Worm (Caenorhabditis elegans) whole organism, midembryonic: ENCODE measurements around the gene Y45F3A.4.

Experiments used
- T22C8.4 ChIP-seq: fragments of 200-800 bp; sonication (Bioruptor generic); IDR thresholded peaks from 2 replicates; pipeline ENCODE4 v1.3.6; 2022; ENCODE audit warnings: missing genetic modification characterization, missing compliant biosample characterization
- flt-1 ChIP-seq: fragments of 200-800 bp; sonication (Bioruptor generic); IDR thresholded peaks from 2 replicates; pipeline ENCODE4 v1.3.6; 2022; ENCODE audit warnings: missing genetic modification characterization, missing compliant biosample characterization
- klf-2 ChIP-seq: fragments of 200-800 bp; sonication (Bioruptor generic); conservative IDR thresholded peaks from 2 replicates; pipeline ENCODE4 v1.3.6; 2022; ENCODE audit warnings: missing genetic modification reagents, missing genetic modification characterization, missing compliant biosample characterization
- med-1 ChIP-seq: sonication (generic microtip); optimal IDR thresholded peaks from 2 replicates; lab custom pipeline; 2017; ENCODE audit warnings: missing genetic modification characterization, mild to moderate bottlenecking, missing compliant biosample characterization, antibody characterized with exemption, missing genetic modification reagents; ENCODE audit not compliant: insufficient read depth
- ref-1 ChIP-seq: fragments of 200-800 bp; sonication (Bioruptor generic); conservative IDR thresholded peaks from 2 replicates; pipeline ENCODE4 v1.3.6; 2022; ENCODE audit warnings: missing genetic modification reagents, missing genetic modification characterization, missing compliant biosample characterization
- tab-1 ChIP-seq: fragments of 200-800 bp; sonication (Bioruptor generic); IDR thresholded peaks from 2 replicates; pipeline ENCODE4 v1.3.6; 2022; ENCODE audit warnings: missing genetic modification characterization, missing compliant biosample characterization
- ztf-23 ChIP-seq: fragments of 200-800 bp; sonication (Bioruptor generic); IDR thresholded peaks from 2 replicates; pipeline ENCODE4 v1.3.6; 2022; ENCODE audit warnings: missing genetic modification reagents, missing genetic modification characterization, missing compliant biosample characterization

- TF ChIP-seq med-1 (no peak), tab-1 (GFP tag; lab: Robert Waterston, UW) (no peak), flt-1 (GFP tag; lab: Robert Waterston, UW) (no peak), ref-1 (no peak), T22C8.4 (GFP tag; lab: Robert Waterston, UW) (no peak), ztf-23 (GFP tag; lab: Robert Waterston, UW) (no peak), klf-2 (no peak)
These were observed 17.5 kb upstream of the Y45F3A.4 start, which contains the start of gene Y45F3A.8 for ce11 chrIII:10592729-10593128.
